Worm (Caenorhabditis elegans) whole organism, young adult: ENCODE data around the gene F33A8.7.
A peak's percentile ranks its signal among the peaks of the same experiment; 100 is the strongest.

Experiments
- B0019.2 ChIP-seq: fragments of 200-800 bp; sonication (Bioruptor generic); conservative IDR thresholded peaks from 2 replicates; pipeline ENCODE4 v1.3.6; 2022; ENCODE audit warnings: missing genetic modification reagents, missing genetic modification characterization, missing compliant biosample characterization
- B0035.1 ChIP-seq: sonication (generic microtip); optimal IDR thresholded peaks from 2 replicates; lab custom pipeline; 2016; ENCODE audit warnings: missing genetic modification characterization, mild to moderate bottlenecking, missing compliant biosample characterization, missing genotype, missing genetic modification reagents
- B0336.3 ChIP-seq: fragments of 200-800 bp; sonication (Bioruptor generic); IDR thresholded peaks from 2 replicates; pipeline ENCODE4 v1.3.6; 2022; ENCODE audit warnings: missing genetic modification characterization, missing compliant biosample characterization
- F37B4.10 ChIP-seq: fragments of 200-800 bp; sonication (Bioruptor generic); IDR thresholded peaks from 2 replicates; pipeline ENCODE4 v1.3.6; 2022; ENCODE audit warnings: missing genetic modification characterization, missing compliant biosample characterization
- F49E8.2 ChIP-seq: sonication (generic microtip); optimal IDR thresholded peaks from 3 replicates; lab custom pipeline; 2017; ENCODE audit warnings: missing genetic modification characterization, mild to moderate bottlenecking, missing compliant biosample characterization, antibody characterized with exemption, moderate library complexity; ENCODE audit not compliant: insufficient read depth
- Y56A3A.18 ChIP-seq: fragments of 200-800 bp; sonication (Bioruptor generic); IDR thresholded peaks from 2 replicates; pipeline ENCODE4 v1.3.6; 2022; ENCODE audit warnings: missing genetic modification reagents, missing genetic modification characterization, missing compliant biosample characterization
- Y79H2A.3 ChIP-seq: fragments of 200-800 bp; sonication (Bioruptor generic); conservative IDR thresholded peaks from 2 replicates; pipeline ENCODE4 v1.3.6; 2022; ENCODE audit warnings: missing genetic modification reagents, missing genetic modification characterization, missing compliant biosample characterization
- Y95B8A.8 ChIP-seq: fragments of 200-800 bp; sonication (Bioruptor generic); IDR thresholded peaks from 2 replicates; pipeline ENCODE4 v1.3.6; 2022; ENCODE audit warnings: missing genetic modification reagents, missing genetic modification characterization, missing compliant biosample characterization
- ZK185.1 ChIP-seq: sonication (generic microtip); optimal IDR thresholded peaks from 2 replicates; lab custom pipeline; 2016; ENCODE audit warnings: mild to moderate bottlenecking, missing genetic modification characterization, missing compliant biosample characterization; ENCODE audit not compliant: poor library complexity, severe bottlenecking
- aptf-2 ChIP-seq: fragments of 200-800 bp; sonication (Bioruptor generic); conservative IDR thresholded peaks from 2 replicates; pipeline ENCODE4 v1.3.6; 2022; ENCODE audit warnings: missing genetic modification reagents, missing genetic modification characterization, missing compliant biosample characterization
- attf-5 ChIP-seq: fragments of 200-800 bp; sonication (Bioruptor generic); optimal IDR thresholded peaks from 2 replicates; lab custom pipeline; 2018; ENCODE audit warnings: mild to moderate bottlenecking, missing genetic modification characterization, missing compliant biosample characterization
- cebp-2 ChIP-seq: fragments of 200-800 bp; sonication (Bioruptor generic); IDR thresholded peaks from 2 replicates; pipeline ENCODE4 v1.3.6; 2022; ENCODE audit warnings: missing genetic modification characterization, missing compliant biosample characterization
- him-1 ChIP-seq: sonication (generic microtip); optimal IDR thresholded peaks from 2 replicates; lab custom pipeline; 2016; ENCODE audit warnings: missing genotype, missing genetic modification reagents, missing genetic modification characterization, missing compliant biosample characterization
- hlh-12 ChIP-seq: sonication (generic microtip); optimal IDR thresholded peaks from 2 replicates; lab custom pipeline; 2016; ENCODE audit warnings: missing genetic modification characterization, missing compliant biosample characterization
- hmg-1.2 ChIP-seq: fragments of 200-800 bp; sonication (Bioruptor generic); IDR thresholded peaks from 2 replicates; pipeline ENCODE4 v1.3.6; 2022; ENCODE audit warnings: missing genetic modification reagents, missing genetic modification characterization, missing compliant biosample characterization
- hrde-1 ChIP-seq: sonication (generic microtip); optimal IDR thresholded peaks from 2 replicates; lab custom pipeline; 2016; ENCODE audit warnings: missing genetic modification characterization, mild to moderate bottlenecking, missing compliant biosample characterization, moderate library complexity, missing genotype, missing genetic modification reagents, borderline replicate concordance
- let-526 ChIP-seq: fragments of 200-800 bp; sonication (Bioruptor generic); IDR thresholded peaks from 2 replicates; pipeline ENCODE4 v1.3.6; 2022; ENCODE audit warnings: missing genetic modification reagents, missing genetic modification characterization, missing compliant biosample characterization
- lin-54 ChIP-seq: fragments of 200-800 bp; sonication (Bioruptor generic); optimal IDR thresholded peaks from 2 replicates; lab custom pipeline; 2018; ENCODE audit warnings: mild to moderate bottlenecking, missing genetic modification characterization, missing compliant biosample characterization
- madf-10 ChIP-seq: sonication (generic microtip); optimal IDR thresholded peaks from 2 replicates; lab custom pipeline; 2016; ENCODE audit warnings: mild to moderate bottlenecking, missing genetic modification characterization, missing compliant biosample characterization
- mel-28 ChIP-seq: sonication (generic microtip); optimal IDR thresholded peaks from 2 replicates; lab custom pipeline; 2016; ENCODE audit warnings: borderline replicate concordance, mild to moderate bottlenecking, missing genetic modification characterization, missing compliant biosample characterization
- nhr-120 ChIP-seq: fragments of 200-800 bp; sonication (Bioruptor generic); IDR thresholded peaks from 2 replicates; pipeline ENCODE4 v1.3.6; 2022; ENCODE audit warnings: missing genetic modification characterization, missing compliant biosample characterization
- pha-4 ChIP-seq: fragments of 150-350 bp; sonication (generic microtip); optimal IDR thresholded peaks from 2 replicates; lab custom pipeline; 2014; ENCODE audit warnings: missing biosample characterization, missing genetic modification reagents, missing genetic modification characterization
- rcor-1 ChIP-seq: fragments of 200-800 bp; sonication (Bioruptor generic); IDR thresholded peaks from 2 replicates; pipeline ENCODE4 v1.3.6; 2022; ENCODE audit warnings: missing genetic modification reagents, missing genetic modification characterization, missing compliant biosample characterization
- sea-2 ChIP-seq: fragments of 200-800 bp; sonication (Bioruptor generic); IDR thresholded peaks from 2 replicates; pipeline ENCODE4 v1.3.6; 2022; ENCODE audit warnings: missing genetic modification characterization, missing compliant biosample characterization
- snpc-3.4 ChIP-seq: sonication (generic microtip); optimal IDR thresholded peaks from 2 replicates; lab custom pipeline; 2017; ENCODE audit warnings: missing genetic modification characterization, mild to moderate bottlenecking, missing compliant biosample characterization, antibody characterized with exemption, moderate library complexity, missing genotype, missing genetic modification reagents
- sptf-2 ChIP-seq: fragments of 200-800 bp; sonication (Bioruptor generic); optimal IDR thresholded peaks from 2 replicates; lab custom pipeline; 2018; ENCODE audit warnings: mild to moderate bottlenecking, missing genetic modification characterization, missing compliant biosample characterization
- unc-62 ChIP-seq: fragments of 150-350 bp; optimal IDR thresholded peaks from 2 replicates; lab custom pipeline; 2014; ENCODE audit warnings: missing biosample characterization, missing genetic modification reagents, missing genetic modification characterization
- zfh-2 ChIP-seq: fragments of 200-800 bp; sonication (Bioruptor generic); conservative IDR thresholded peaks from 2 replicates; pipeline ENCODE4 v1.3.6; 2022; ENCODE audit warnings: missing genetic modification reagents, missing genetic modification characterization, missing compliant biosample characterization
- ztf-3 ChIP-seq: fragments of 200-800 bp; sonication (Bioruptor generic); optimal IDR thresholded peaks from 2 replicates; lab custom pipeline; 2018; ENCODE audit warnings: mild to moderate bottlenecking, missing genetic modification characterization, missing compliant biosample characterization
- ztf-6 ChIP-seq: fragments of 200-800 bp; sonication (Bioruptor generic); IDR thresholded peaks from 2 replicates; pipeline ENCODE4 v1.3.6; 2022; ENCODE audit warnings: missing genetic modification reagents, missing genetic modification characterization, missing compliant biosample characterization

The F33A8.7 gene

DNA sequence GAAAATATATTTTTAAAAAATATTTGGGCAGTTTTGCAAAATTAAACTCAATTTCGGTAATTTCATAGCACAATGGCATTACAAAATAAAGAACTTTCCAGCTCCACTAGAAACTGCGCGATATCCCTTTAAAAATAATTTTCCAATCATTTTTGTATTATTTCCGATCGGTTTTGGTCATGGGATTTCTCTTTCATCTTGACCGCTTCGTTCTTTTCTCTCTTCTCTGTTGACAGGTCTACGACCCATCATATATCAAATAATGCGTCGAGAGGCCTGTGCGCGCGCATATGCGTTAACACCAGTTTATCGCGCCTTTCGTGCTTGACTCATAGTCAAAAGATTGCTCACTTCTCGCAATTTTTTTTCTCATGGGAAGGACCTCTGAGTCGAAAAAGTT, 36.9 kb downstream of the F33A8.7 start:
- no peak for TF ChIP-seq lin-54
- TF ChIP-seq Y79H2A.3 (GFP tag; lab: Robert Waterston, UW): no peak
- no peak for TF ChIP-seq madf-10 (tag; lab: Kevin White, UChicago)
- TF ChIP-seq hlh-12: no peak
- TF ChIP-seq zfh-2 (GFP tag; lab: Robert Waterston, UW): no peak
- TF ChIP-seq F49E8.2 (tag; lab: Kevin White, UChicago): no peak
- TF ChIP-seq ztf-6: no peak
- no peak for TF ChIP-seq let-526 (GFP tag; lab: Robert Waterston, UW)
- no peak for TF ChIP-seq nhr-120
- no peak for TF ChIP-seq snpc-3.4 (tag; lab: Kevin White, UChicago)
- no peak for TF ChIP-seq cebp-2
- no peak for TF ChIP-seq F37B4.10 (GFP tag; lab: Robert Waterston, UW)
- no peak for TF ChIP-seq B0035.1
- no peak for TF ChIP-seq rcor-1 (GFP tag; lab: Robert Waterston, UW)
- TF ChIP-seq ZK185.1 (tag; lab: Kevin White, UChicago): no peak
- TF ChIP-seq Y95B8A.8 (GFP tag; lab: Robert Waterston, UW): no peak
- TF ChIP-seq attf-5 (GFP tag; lab: Kevin White, UChicago): no peak
- no peak for TF ChIP-seq sptf-2
- TF ChIP-seq aptf-2 (GFP tag; lab: Robert Waterston, UW): no peak

- 0 out of 2 replicates have a peak, but pooled peaks have one; percentile 49 for TF ChIP-seq zfh-2 (GFP tag; lab: Robert Waterston, UW)
- TF ChIP-seq sea-2: no peak
- TF ChIP-seq him-1 (tag; lab: Kevin White, UChicago): no peak
- TF ChIP-seq B0019.2 (GFP tag; lab: Robert Waterston, UW): no peak
- TF ChIP-seq unc-62 (GFP tag; lab: Kevin White, UChicago): no peak
These were observed 38.9 kb downstream of the F33A8.7 start for ce11 chrII:10986461-10987090.

ce11 chrII:10982017-10982416, 43.4 kb downstream of the F33A8.7 start:
- TF ChIP-seq snpc-3.4 (tag; lab: Kevin White, UChicago): no peak
- TF ChIP-seq hmg-1.2: no peak

DNA sequence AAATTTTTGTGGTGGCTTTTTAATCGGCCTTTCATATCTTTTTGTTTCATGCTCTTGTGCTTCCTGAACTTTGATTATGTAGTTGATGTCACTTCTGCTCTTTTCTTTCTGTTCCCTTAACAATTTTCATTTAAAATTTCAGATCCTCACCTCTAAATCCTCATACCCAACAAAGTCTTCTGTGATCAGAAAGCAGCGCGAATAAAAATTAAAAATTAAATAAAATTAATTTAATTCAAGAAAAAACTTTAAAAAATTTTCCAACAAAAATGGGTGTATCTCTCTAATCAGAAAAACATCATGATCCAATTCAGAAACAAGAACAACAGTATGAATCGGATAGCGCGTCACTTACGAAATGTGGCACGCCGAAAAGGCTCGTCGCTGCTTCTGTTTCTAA, 50.2 kb downstream of the F33A8.7 start, which contains the start of gene ptp-3:
Gene ptp-3, plus strand, starts transcription at position 301 of the 400 bp plus-strand sequence.
- TF ChIP-seq B0336.3 (GFP tag; lab: Robert Waterston, UW): no peak
- TF ChIP-seq ztf-3 (GFP tag; lab: Kevin White, UChicago): no peak
- TF ChIP-seq hrde-1 (tag; lab: Kevin White, UChicago): no peak
- TF ChIP-seq mel-28 (tag; lab: Kevin White, UChicago): no peak
- no peak for TF ChIP-seq Y56A3A.18
- no peak for TF ChIP-seq pha-4 (tag; lab: Kevin White, UChicago)
